Worm (Caenorhabditis elegans): ENCODE measurements around the gene oatr-1.

DNA sequence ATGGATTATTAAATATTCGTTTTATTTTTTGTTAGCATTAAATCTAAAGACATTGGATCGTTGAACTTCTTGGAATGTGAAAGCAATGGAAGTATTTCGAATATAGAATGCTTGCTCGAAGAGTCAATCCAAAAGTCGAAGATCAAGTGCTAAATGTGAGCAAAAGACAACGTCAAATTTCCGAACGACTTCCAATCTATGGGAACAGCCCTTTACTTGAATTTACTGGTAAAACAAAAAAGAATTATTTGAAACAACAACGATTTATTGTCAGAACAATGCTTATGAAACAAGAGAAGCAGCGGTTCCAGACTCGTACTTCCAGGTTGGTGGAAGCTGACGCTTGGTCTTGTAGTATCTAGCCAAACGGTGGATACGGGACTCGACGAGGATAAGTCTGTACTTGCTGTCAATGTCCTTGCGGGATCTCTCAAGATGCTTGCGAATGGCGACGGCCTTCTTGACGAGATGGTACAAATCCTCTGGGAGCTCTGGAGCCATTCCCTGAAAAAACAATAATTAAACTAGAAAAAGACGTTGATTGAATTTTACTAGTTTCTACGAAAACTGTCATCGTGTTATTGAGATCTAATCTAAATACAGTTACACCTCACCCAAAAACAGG lies 22.0 kb downstream of the oatr-1 start:
- no peak for TF ChIP-seq nhr-23 (tag; optimal IDR thresholded peaks at IDR 0.05)
- TF ChIP-seq alr-1 (tag; optimal IDR thresholded peaks at IDR 0.05), result no peak
- no peak for TF ChIP-seq nhr-6 (tag; optimal IDR thresholded peaks at IDR 0.05)
- TF ChIP-seq lin-39 (tag; optimal IDR thresholded peaks at IDR 0.05), result no peak
- TF ChIP-seq unc-62 (GFP tag; optimal IDR thresholded peaks at IDR 0.05), result no peak
- TF ChIP-seq aly-2 (tag; optimal IDR thresholded peaks at IDR 0.05), result no peak
